Fruit fly (Drosophila melanogaster): ENCODE results near the gene Mst87F.
A peak's percentile ranks its signal among the peaks of the same experiment; 100 is the strongest.

Gene Mst87F

dm6 chr3R:13802057-13802817, 25.6 kb downstream of the Mst87F start (continued):
- TF ChIP-seq CG33557 (GFP tag; optimal IDR thresholded peaks at IDR 0.05) = no peak
- no peak for TF ChIP-seq yki (optimal IDR thresholded peaks at IDR 0.05)
- peak; percentile 55 for TF ChIP-seq Fer1 (GFP tag; optimal IDR thresholded peaks at IDR 0.05)
- no peak for TF ChIP-seq Hr51 (GFP tag; optimal IDR thresholded peaks at IDR 0.05)
- TF ChIP-seq CG6175 (GFP tag; IDR thresholded peaks at IDR 0.05) = no peak
- TF ChIP-seq CG10431 (GFP tag; optimal IDR thresholded peaks at IDR 0.05) = no peak
- TF ChIP-seq sr (GFP tag; IDR thresholded peaks at IDR 0.05) = no peak
- no peak for TF ChIP-seq CG15011 (GFP tag; optimal IDR thresholded peaks at IDR 0.05)
- TF ChIP-seq cas (GFP tag; IDR thresholded peaks at IDR 0.05) = no peak
- TF ChIP-seq sens (GFP tag) = peak; percentile 10
- TF ChIP-seq Lpt (GFP tag; optimal IDR thresholded peaks at IDR 0.05) = no peak
- no peak for TF ChIP-seq sisA (GFP tag; IDR thresholded peaks at IDR 0.05)
- TF ChIP-seq CG31365 (tag; optimal IDR thresholded peaks at IDR 0.05) = no peak
- TF ChIP-seq run (tag; optimal IDR thresholded peaks at IDR 0.05) = no peak
- no peak for TF ChIP-seq pita (GFP tag; optimal IDR thresholded peaks at IDR 0.05)
- no peak for TF ChIP-seq Atf-2 (GFP tag; optimal IDR thresholded peaks at IDR 0.05)
- TF ChIP-seq Tbp (GFP tag; optimal IDR thresholded peaks at IDR 0.05) = no peak
- TF ChIP-seq CG34376 (GFP tag; optimal IDR thresholded peaks at IDR 0.05) = peak; percentile 75
- TF ChIP-seq Hr39 (optimal IDR thresholded peaks at IDR 0.05) = no peak
- TF ChIP-seq Hey (tag; optimal IDR thresholded peaks at IDR 0.05) = no peak
- no peak for TF ChIP-seq gfzf (GFP tag; optimal IDR thresholded peaks at IDR 0.05)
- no peak for TF ChIP-seq CkIIα-i1 (GFP tag; IDR thresholded peaks at IDR 0.05)
- TF ChIP-seq CG10543 (GFP tag; optimal IDR thresholded peaks at IDR 0.05) = peak; percentile 44
- TF ChIP-seq CG18011 (GFP tag; optimal IDR thresholded peaks at IDR 0.05) = no peak
- TF ChIP-seq CG16815 (GFP tag; optimal IDR thresholded peaks at IDR 0.05) = no peak
- TF ChIP-seq CG8281 (tag; optimal IDR thresholded peaks at IDR 0.05) = no peak
- no peak for TF ChIP-seq CG7928 (GFP tag; optimal IDR thresholded peaks at IDR 0.05)
- no peak for TF ChIP-seq unc-4 (GFP tag; IDR thresholded peaks at IDR 0.05; ENCODE audit: partially characterized antibody)
- peak; percentile 97 for TF ChIP-seq nerfin-1 (tag; optimal IDR thresholded peaks at IDR 0.05)
- peak; percentile 43; the same call in 1 of the 3 replicates for TF ChIP-seq CG34224 (GFP tag; IDR thresholded peaks at IDR 0.05; ENCODE audit: partially characterized antibody)
- TF ChIP-seq CG18599 (GFP tag; optimal IDR thresholded peaks at IDR 0.05) = peak; percentile 49
- TF ChIP-seq Lim3 (GFP tag; IDR thresholded peaks at IDR 0.05) = no peak
- no peak for TF ChIP-seq CG10979 (tag; optimal IDR thresholded peaks at IDR 0.05)
- no peak for TF ChIP-seq CG17186 (GFP tag; optimal IDR thresholded peaks at IDR 0.05)
- TF ChIP-seq TFAM (GFP tag; optimal IDR thresholded peaks at IDR 0.05) = no peak
- TF ChIP-seq CG13424 (tag; optimal IDR thresholded peaks at IDR 0.05) = no peak
- TF ChIP-seq esg (GFP tag; conservative IDR thresholded peaks at IDR 0.05) = no peak
- no peak for TF ChIP-seq Fer3 (tag; optimal IDR thresholded peaks at IDR 0.05)
- no peak for TF ChIP-seq CG1024 (GFP tag; IDR thresholded peaks at IDR 0.05)
- no peak for TF ChIP-seq hth (optimal IDR thresholded peaks at IDR 0.05)
- TF ChIP-seq NFAT (GFP tag; IDR thresholded peaks at IDR 0.05) = no peak; the same call in 1 of the 2 replicates
- TF ChIP-seq Mad (GFP tag; optimal IDR thresholded peaks at IDR 0.05) = no peak
- no peak for TF ChIP-seq bowl (GFP tag; IDR thresholded peaks at IDR 0.05)
- no peak for TF ChIP-seq CG9215 (GFP tag; IDR thresholded peaks at IDR 0.05)
- no peak for TF ChIP-seq MBD-R2 (GFP tag; IDR thresholded peaks at IDR 0.05)
- TF ChIP-seq C15 (GFP tag; IDR thresholded peaks at IDR 0.05) = no peak
- TF ChIP-seq Deaf1 (tag; optimal IDR thresholded peaks at IDR 0.05) = no peak
- TF ChIP-seq CG3726 (GFP tag; IDR thresholded peaks at IDR 0.05) = no peak
- no peak for TF ChIP-seq ara (GFP tag; IDR thresholded peaks at IDR 0.05)
- TF ChIP-seq CG4404 (GFP tag; IDR thresholded peaks at IDR 0.05) = no peak
- peak; percentile 65 for TF ChIP-seq CG13296 (GFP tag; optimal IDR thresholded peaks at IDR 0.05)
